Worm (Caenorhabditis elegans): ENCODE results near the gene irld-18.

ce11 chrIV:14594249-14594648 lies 13.4 kb upstream of the irld-18 start:
- TF ChIP-seq sox-4 (tag; optimal IDR thresholded peaks at IDR 0.05) (no peak), nhr-28 (tag; optimal IDR thresholded peaks at IDR 0.05) (no peak), elt-2 (tag; optimal IDR thresholded peaks at IDR 0.05) (peak; percentile 99), nhr-11 (tag; optimal IDR thresholded peaks at IDR 0.05) (no peak), aly-2 (tag; optimal IDR thresholded peaks at IDR 0.05) (no peak), lin-39 (tag; optimal IDR thresholded peaks at IDR 0.05) (no peak), nhr-237 (tag; optimal IDR thresholded peaks at IDR 0.05) (peak; percentile 31)
